Worm (Caenorhabditis elegans): ENCODE data around the gene sprr-3.

DNA sequence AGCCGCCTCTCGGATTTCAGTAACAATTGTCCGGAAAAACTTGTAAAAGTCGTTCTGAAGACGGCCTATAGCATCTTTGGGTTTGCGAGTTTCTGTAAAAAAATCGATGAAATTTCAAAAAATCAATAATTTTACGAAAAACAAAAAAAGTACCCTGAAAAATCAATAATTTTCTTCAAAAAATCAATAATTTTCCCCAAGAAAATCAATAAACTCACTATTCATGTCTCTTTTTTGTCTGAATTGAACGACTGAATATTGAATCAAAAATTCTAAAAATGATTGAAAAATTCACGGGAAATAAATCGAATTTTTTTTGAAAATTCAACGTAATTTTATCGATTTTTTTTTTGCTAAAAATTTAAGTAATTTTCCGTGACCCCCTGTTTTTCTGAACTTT lies 9.3 kb downstream of the sprr-3 start, which contains the start of gene Y69A2AR.23:
- TF ChIP-seq hmbx-1 (tag; optimal IDR thresholded peaks at IDR 0.05) (no peak), ama-1 (optimal IDR thresholded peaks at IDR 0.05) (no peak), tra-4 (tag; optimal IDR thresholded peaks at IDR 0.05) (no peak), ets-7 (tag; optimal IDR thresholded peaks at IDR 0.05) (no peak), B0310.2 (tag; optimal IDR thresholded peaks at IDR 0.05) (no peak), flt-1 (GFP tag; IDR thresholded peaks at IDR 0.05) (no peak), F13C5.2 (tag; optimal IDR thresholded peaks at IDR 0.05) (no peak), pes-1 (GFP tag; IDR thresholded peaks at IDR 0.05) (no peak), tbx-11 (GFP tag; IDR thresholded peaks at IDR 0.05) (no peak), tbx-37 (GFP tag; conservative IDR thresholded peaks at IDR 0.05) (no peak), aly-1 (tag; optimal IDR thresholded peaks at IDR 0.05) (no peak), ceh-36 (tag; optimal IDR thresholded peaks at IDR 0.05) (no peak)
